Worm (Caenorhabditis elegans): ENCODE results near the gene T18D3.5.

Gene T18D3.5

ce11 chrX:12491138-12491537 is 27.5 kb downstream of the T18D3.5 start:
- TF ChIP-seq unc-62 (GFP tag; optimal IDR thresholded peaks at IDR 0.05 in 1 of 2) (peak in 1 of 2 experiments; percentile 85), unc-62 (tag; optimal IDR thresholded peaks at IDR 0.05) (no peak), hmg-1.1 (GFP tag; IDR thresholded peaks at IDR 0.05) (no peak)

ce11 chrX:12492467-12492866 is 28.9 kb downstream of the T18D3.5 start, which contains the start of gene lips-1:
Gene lips-1 (plus strand): TSS chrX:12492767.
- TF ChIP-seq pqm-1 (tag; optimal IDR thresholded peaks at IDR 0.05) (no peak), nhr-11 (tag; optimal IDR thresholded peaks at IDR 0.05) (no peak), skn-1 (tag; optimal IDR thresholded peaks at IDR 0.05) (no peak), mdl-1 (tag; optimal IDR thresholded peaks at IDR 0.05) (no peak), aha-1 (tag) (peak; percentile 75), ceh-44 (GFP tag; IDR thresholded peaks at IDR 0.05) (no peak), D1046.2 (GFP tag; IDR thresholded peaks at IDR 0.05) (no peak)

- TF ChIP-seq ceh-62 (tag; optimal IDR thresholded peaks at IDR 0.05) = no peak
- no peak for TF ChIP-seq skn-1 (tag; optimal IDR thresholded peaks at IDR 0.05)
- peak; percentile 82 for TF ChIP-seq mep-1 (tag; optimal IDR thresholded peaks at IDR 0.05)
- no peak for TF ChIP-seq unc-130 (GFP tag; optimal IDR thresholded peaks at IDR 0.05)
- TF ChIP-seq F37D6.2 (tag; optimal IDR thresholded peaks at IDR 0.05) = no peak
- TF ChIP-seq Y105C5A.15 (GFP tag; IDR thresholded peaks at IDR 0.05) = no peak
- peak; percentile 99 for TF ChIP-seq nhr-28 (tag; optimal IDR thresholded peaks at IDR 0.05)
- TF ChIP-seq daf-8 (GFP tag; IDR thresholded peaks at IDR 0.05) = no peak
- TF ChIP-seq ceh-28 (tag; optimal IDR thresholded peaks at IDR 0.05) = no peak
- no peak for TF ChIP-seq lin-13 (GFP tag; optimal IDR thresholded peaks at IDR 0.05)
- TF ChIP-seq saeg-2 (GFP tag; IDR thresholded peaks at IDR 0.05) = peak; percentile 56; the same call in 1 of the 2 replicates
- no peak for TF ChIP-seq nhr-41 (GFP tag; IDR thresholded peaks at IDR 0.05)
- peak in 1 of 2 experiments; percentile 81 for TF ChIP-seq unc-62 (GFP tag; optimal IDR thresholded peaks at IDR 0.05 in 1 of 2)
- TF ChIP-seq unc-62 (tag; optimal IDR thresholded peaks at IDR 0.05) = no peak
- TF ChIP-seq dmd-6 (GFP tag; IDR thresholded peaks at IDR 0.05) = peak; percentile 98
- TF ChIP-seq nhr-111 (GFP tag; optimal IDR thresholded peaks at IDR 0.05) = no peak
- TF ChIP-seq ctbp-1 (GFP tag; IDR thresholded peaks at IDR 0.05) = no peak
- TF ChIP-seq aha-1 (tag) = peak; percentile 94
- TF ChIP-seq lir-3 (tag; optimal IDR thresholded peaks at IDR 0.05) = no peak
- no peak for TF ChIP-seq fkh-10 (GFP tag; optimal IDR thresholded peaks at IDR 0.05)
- peak; percentile 27 for TF ChIP-seq rbr-2 (tag; optimal IDR thresholded peaks at IDR 0.05)
- 0 out of 2 replicates have a peak, but pooled peaks have one; percentile 43 for TF ChIP-seq ceh-20 (GFP tag; IDR thresholded peaks at IDR 0.05)
- TF ChIP-seq zfp-2 (tag; optimal IDR thresholded peaks at IDR 0.05) = no peak
- TF ChIP-seq F44E2.7 (GFP tag; IDR thresholded peaks at IDR 0.05) = no peak
- no peak for TF ChIP-seq F10B5.3 (tag; optimal IDR thresholded peaks at IDR 0.05)
- TF ChIP-seq mdl-1 (tag; optimal IDR thresholded peaks at IDR 0.05) = peak in 1 of 2 experiments; percentile 91
- no peak for TF ChIP-seq lim-7 (GFP tag; IDR thresholded peaks at IDR 0.05)
- TF ChIP-seq aly-2 (tag; optimal IDR thresholded peaks at IDR 0.05) = no peak
- no peak for TF ChIP-seq Y75B8A.6 (GFP tag; IDR thresholded peaks at IDR 0.05)
- TF ChIP-seq dmd-8 (GFP tag; IDR thresholded peaks at IDR 0.05) = no peak
- 0 out of 2 replicates have a peak, but pooled peaks have one; percentile 55 for TF ChIP-seq nhr-42 (GFP tag; IDR thresholded peaks at IDR 0.05)
- peak; percentile 97 for TF ChIP-seq nhr-10 (tag; optimal IDR thresholded peaks at IDR 0.05)
- TF ChIP-seq nhr-6 (tag; optimal IDR thresholded peaks at IDR 0.05) = no peak
- TF ChIP-seq zip-2 (tag; optimal IDR thresholded peaks at IDR 0.05) = no peak
- TF ChIP-seq ceh-32 (tag; optimal IDR thresholded peaks at IDR 0.05; ENCODE audit: poor library complexity) = no peak
- TF ChIP-seq daf-12 (tag; optimal IDR thresholded peaks at IDR 0.05) = no peak
- peak; percentile 92 for TF ChIP-seq nhr-77 (tag; optimal IDR thresholded peaks at IDR 0.05)
- peak; percentile 63 for TF ChIP-seq pqm-1 (tag; optimal IDR thresholded peaks at IDR 0.05)
- TF ChIP-seq ces-1 (GFP tag; optimal IDR thresholded peaks at IDR 0.05) = no peak
- no peak for TF ChIP-seq lin-38 (GFP tag; IDR thresholded peaks at IDR 0.05)
- TF ChIP-seq zfp-3 (GFP tag; conservative IDR thresholded peaks at IDR 0.05) = 0 out of 2 replicates have a peak, but pooled peaks have one; percentile 32
- TF ChIP-seq hif-1 (tag; optimal IDR thresholded peaks at IDR 0.05) = peak in 1 of 2 experiments; percentile 41
- TF ChIP-seq ztf-11 (tag; optimal IDR thresholded peaks at IDR 0.05) = no peak
- TF ChIP-seq mdt-29 (GFP tag; IDR thresholded peaks at IDR 0.05) = peak; percentile 65
- TF ChIP-seq duxl-1 (tag; optimal IDR thresholded peaks at IDR 0.05; ENCODE audit: poor library complexity) = peak; percentile 48
Measured at ce11 chrX:12500777-12501176, 37.2 kb downstream of the T18D3.5 start.
